Fruit fly (Drosophila melanogaster): ENCODE measurements around the gene hh.

DNA sequence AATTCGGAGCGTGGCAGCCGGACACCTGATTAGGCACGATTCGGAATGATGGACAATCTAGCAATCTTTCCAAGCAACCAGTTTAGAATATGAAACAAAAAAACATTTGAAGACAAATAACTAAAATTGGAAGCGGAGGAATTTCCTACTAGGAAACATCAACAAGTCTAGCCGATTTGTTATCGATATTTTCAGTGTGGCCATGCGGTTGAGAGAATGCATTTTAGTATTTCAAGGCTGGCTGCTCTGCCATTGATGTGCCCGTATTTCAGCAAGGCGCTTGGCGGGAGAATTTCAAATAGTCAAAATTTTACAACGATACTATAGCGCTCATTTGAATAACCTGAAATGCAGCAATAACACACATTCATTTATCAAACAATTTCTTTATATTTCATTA lies 13.9 kb downstream of the hh start, which contains the start of gene CG31457:
- TF ChIP-seq kay (GFP tag; ENCODE audit: borderline replicate concordance): no peak
- no peak for TF ChIP-seq pad (GFP tag; optimal IDR thresholded peaks at IDR 0.05)
- TF ChIP-seq cnc (optimal IDR thresholded peaks at IDR 0.05): no peak
- TF ChIP-seq cic (GFP tag; optimal IDR thresholded peaks at IDR 0.05): no peak
- no peak for TF ChIP-seq CG7101 (tag; optimal IDR thresholded peaks at IDR 0.05)
- TF ChIP-seq CG11617 (GFP tag; optimal IDR thresholded peaks at IDR 0.05): no peak
- no peak for TF ChIP-seq CG5204 (GFP tag; optimal IDR thresholded peaks at IDR 0.05)
- no peak for TF ChIP-seq Hr96 (GFP tag; optimal IDR thresholded peaks at IDR 0.05)
- no peak for TF ChIP-seq CG1620 (GFP tag; optimal IDR thresholded peaks at IDR 0.05)

Data from whole organism, adult.